Fruit fly (Drosophila melanogaster): ENCODE results near the gene Nepl14.

- TF ChIP-seq pan (optimal IDR thresholded peaks at IDR 0.05) = no peak
- TF ChIP-seq EcR (GFP tag; optimal IDR thresholded peaks at IDR 0.05) = no peak
- no peak for TF ChIP-seq CG8478 (optimal IDR thresholded peaks at IDR 0.05)
- no peak for TF ChIP-seq Dll (optimal IDR thresholded peaks at IDR 0.05)
- TF ChIP-seq psq (optimal IDR thresholded peaks at IDR 0.05) = no peak
Observed at dm6 chr3R:22750039-22750438, 13.5 kb downstream of the Nepl14 start.
